Worm (Caenorhabditis elegans): ENCODE measurements around the gene chil-7.

Gene chil-7

ce11 chrII:9871061-9871460 lies at the start of gene chil-7:
TSS of gene chil-7 (minus strand) at chrII:9871172.
- TF ChIP-seq T22C8.4 (GFP tag; IDR thresholded peaks at IDR 0.05) = no peak
- no peak for TF ChIP-seq ztf-23 (GFP tag; IDR thresholded peaks at IDR 0.05)
- TF ChIP-seq cog-1 (tag; optimal IDR thresholded peaks at IDR 0.05) = no peak
- TF ChIP-seq flt-1 (GFP tag; IDR thresholded peaks at IDR 0.05) = no peak
- no peak for TF ChIP-seq med-1 (GFP tag; optimal IDR thresholded peaks at IDR 0.05; ENCODE audit: insufficient read depth)
- TF ChIP-seq klf-2 (GFP tag; conservative IDR thresholded peaks at IDR 0.05) = no peak
- TF ChIP-seq ref-1 (GFP tag; conservative IDR thresholded peaks at IDR 0.05) = no peak
- no peak for TF ChIP-seq ztf-29 (GFP tag; IDR thresholded peaks at IDR 0.05)
- no peak for TF ChIP-seq tab-1 (GFP tag; IDR thresholded peaks at IDR 0.05)

ce11 chrII:9920468-9920867 lies 49.5 kb upstream of the chil-7 start, which contains the start of gene pho-10:
TSS of gene pho-10 (minus strand) at chrII:9920568.
- TF ChIP-seq ztf-23 (GFP tag; IDR thresholded peaks at IDR 0.05) = no peak
- no peak for TF ChIP-seq ztf-29 (GFP tag; IDR thresholded peaks at IDR 0.05)
- no peak for TF ChIP-seq tab-1 (GFP tag; IDR thresholded peaks at IDR 0.05)
- TF ChIP-seq T22C8.4 (GFP tag; IDR thresholded peaks at IDR 0.05) = no peak
- no peak for TF ChIP-seq med-1 (GFP tag; optimal IDR thresholded peaks at IDR 0.05; ENCODE audit: insufficient read depth)
- TF ChIP-seq flt-1 (GFP tag; IDR thresholded peaks at IDR 0.05) = no peak
- TF ChIP-seq klf-2 (GFP tag; conservative IDR thresholded peaks at IDR 0.05) = no peak
- no peak for TF ChIP-seq ref-1 (GFP tag; conservative IDR thresholded peaks at IDR 0.05)
- TF ChIP-seq cog-1 (tag; optimal IDR thresholded peaks at IDR 0.05) = no peak

ce11 chrII:9917904-9918303 lies 46.9 kb upstream of the chil-7 start, which contains the start of gene C05C10.8:
TSS of gene C05C10.8 (minus strand) at chrII:9918004.
- TF ChIP-seq med-1 (GFP tag; optimal IDR thresholded peaks at IDR 0.05; ENCODE audit: insufficient read depth) (no peak), ztf-29 (GFP tag; IDR thresholded peaks at IDR 0.05) (no peak), klf-2 (GFP tag; conservative IDR thresholded peaks at IDR 0.05) (no peak), cog-1 (tag; optimal IDR thresholded peaks at IDR 0.05) (no peak), ztf-23 (GFP tag; IDR thresholded peaks at IDR 0.05) (no peak), T22C8.4 (GFP tag; IDR thresholded peaks at IDR 0.05) (no peak), tab-1 (GFP tag; IDR thresholded peaks at IDR 0.05) (no peak), flt-1 (GFP tag; IDR thresholded peaks at IDR 0.05) (no peak), ref-1 (GFP tag; conservative IDR thresholded peaks at IDR 0.05) (no peak)

ce11 chrII:9916177-9916576 lies 45.2 kb upstream of the chil-7 start, which contains the start of gene F26C11.4:
TSS of gene F26C11.4 (minus strand) at chrII:9916277.
- no peak for TF ChIP-seq ref-1 (GFP tag; conservative IDR thresholded peaks at IDR 0.05)
- no peak for TF ChIP-seq T22C8.4 (GFP tag; IDR thresholded peaks at IDR 0.05)
- no peak for TF ChIP-seq klf-2 (GFP tag; conservative IDR thresholded peaks at IDR 0.05)
- no peak for TF ChIP-seq ztf-29 (GFP tag; IDR thresholded peaks at IDR 0.05)
- no peak for TF ChIP-seq tab-1 (GFP tag; IDR thresholded peaks at IDR 0.05)
- no peak for TF ChIP-seq ztf-23 (GFP tag; IDR thresholded peaks at IDR 0.05)

ce11 chrII:9914999-9915398 lies 44.0 kb upstream of the chil-7 start, which contains the start of gene F26C11.3:
TSS of gene F26C11.3 (minus strand) at chrII:9915099.
- TF ChIP-seq ref-1 (GFP tag; conservative IDR thresholded peaks at IDR 0.05) (no peak), cog-1 (tag; optimal IDR thresholded peaks at IDR 0.05) (no peak), ztf-23 (GFP tag; IDR thresholded peaks at IDR 0.05) (no peak), med-1 (GFP tag; optimal IDR thresholded peaks at IDR 0.05; ENCODE audit: insufficient read depth) (no peak), flt-1 (GFP tag; IDR thresholded peaks at IDR 0.05) (no peak), ztf-29 (GFP tag; IDR thresholded peaks at IDR 0.05) (no peak), klf-2 (GFP tag; conservative IDR thresholded peaks at IDR 0.05) (no peak), T22C8.4 (GFP tag; IDR thresholded peaks at IDR 0.05) (no peak), tab-1 (GFP tag; IDR thresholded peaks at IDR 0.05) (no peak)

ce11 chrII:9904459-9904858 lies 33.5 kb upstream of the chil-7 start:
- TF ChIP-seq ref-1 (GFP tag; conservative IDR thresholded peaks at IDR 0.05) = no peak
- no peak for TF ChIP-seq tab-1 (GFP tag; IDR thresholded peaks at IDR 0.05)
- TF ChIP-seq cog-1 (tag; optimal IDR thresholded peaks at IDR 0.05) = no peak
- TF ChIP-seq flt-1 (GFP tag; IDR thresholded peaks at IDR 0.05) = no peak
- no peak for TF ChIP-seq ztf-29 (GFP tag; IDR thresholded peaks at IDR 0.05)
- TF ChIP-seq ztf-23 (GFP tag; IDR thresholded peaks at IDR 0.05) = no peak
- no peak for TF ChIP-seq T22C8.4 (GFP tag; IDR thresholded peaks at IDR 0.05)
- no peak for TF ChIP-seq med-1 (GFP tag; optimal IDR thresholded peaks at IDR 0.05; ENCODE audit: insufficient read depth)
- no peak for TF ChIP-seq klf-2 (GFP tag; conservative IDR thresholded peaks at IDR 0.05)

- TF ChIP-seq cog-1 (tag; optimal IDR thresholded peaks at IDR 0.05) (no peak), ztf-23 (GFP tag; IDR thresholded peaks at IDR 0.05) (no peak), med-1 (GFP tag; optimal IDR thresholded peaks at IDR 0.05; ENCODE audit: insufficient read depth) (no peak)
Observed at ce11 chrII:9900276-9900675, 29.3 kb upstream of the chil-7 start, which contains the start of gene unc-4. TSS of gene unc-4 (minus strand) at chrII:9900376.

- TF ChIP-seq flt-1 (GFP tag; IDR thresholded peaks at IDR 0.05) = no peak
Observed at ce11 chrII:9898744-9899143, 27.8 kb upstream of the chil-7 start.

ce11 chrII:9895173-9895572 lies 24.2 kb upstream of the chil-7 start:
- TF ChIP-seq flt-1 (GFP tag; IDR thresholded peaks at IDR 0.05) (no peak), ztf-23 (GFP tag; IDR thresholded peaks at IDR 0.05) (no peak), med-1 (GFP tag; optimal IDR thresholded peaks at IDR 0.05; ENCODE audit: insufficient read depth) (no peak), ref-1 (GFP tag; conservative IDR thresholded peaks at IDR 0.05) (no peak), klf-2 (GFP tag; conservative IDR thresholded peaks at IDR 0.05) (no peak), tab-1 (GFP tag; IDR thresholded peaks at IDR 0.05) (no peak), T22C8.4 (GFP tag; IDR thresholded peaks at IDR 0.05) (no peak), ztf-29 (GFP tag; IDR thresholded peaks at IDR 0.05) (no peak), cog-1 (tag; optimal IDR thresholded peaks at IDR 0.05) (no peak)

ce11 chrII:9894435-9894834 lies 23.5 kb upstream of the chil-7 start, which contains the start of gene F26C11.1:
TSS of gene F26C11.1 (plus strand) at chrII:9894735.
- no peak for TF ChIP-seq ztf-29 (GFP tag; IDR thresholded peaks at IDR 0.05)
- TF ChIP-seq cog-1 (tag; optimal IDR thresholded peaks at IDR 0.05) = no peak
- no peak for TF ChIP-seq flt-1 (GFP tag; IDR thresholded peaks at IDR 0.05)

All from whole organism, midembryonic.